ENCODE assay signal across 2 fruit fly cellular contexts in genomic region chr2L:8362273-8362954, dm6.
TF ChIP-seq lines count a peak whose summit lies in the region.

TSS of gene CG7627 (minus strand) at chr2L:8362469.

TF ChIP-seq in whole organism, embryonic, 481 proteins besides CTCF, POLR2A, EP300 and RAD21 (continued from another document and continues in another):
- no peak for TF ChIP-seq sna (GFP tag; IDR thresholded peaks at IDR 0.05; lab: Robert Waterston, UW; ENCODE audit: partially characterized antibody)
- peak; percentile 34 for TF ChIP-seq nau (GFP tag; optimal IDR thresholded peaks at IDR 0.05; lab: Kevin White, UChicago)
- no peak for TF ChIP-seq Hr39 (optimal IDR thresholded peaks at IDR 0.05; lab: Kevin White, UChicago)
- peak; percentile 75 for TF ChIP-seq al (GFP tag; IDR thresholded peaks at IDR 0.05; lab: Robert Waterston, UW)
- peak; percentile 88 for TF ChIP-seq CG2678 (tag; optimal IDR thresholded peaks at IDR 0.05; lab: Kevin White, UChicago)
- peak; percentile 58 for TF ChIP-seq Fer2 (tag; optimal IDR thresholded peaks at IDR 0.05; lab: Kevin White, UChicago)
- peak; percentile 81 for TF ChIP-seq CG3281 (GFP tag; optimal IDR thresholded peaks at IDR 0.05; lab: Kevin White, UChicago)
- TF ChIP-seq Taf1 (GFP tag; IDR thresholded peaks at IDR 0.05; lab: Robert Waterston, UW): peak; percentile 69
- TF ChIP-seq fru (optimal IDR thresholded peaks at IDR 0.05; lab: Kevin White, UChicago): no peak
- no peak for TF ChIP-seq fd102C (GFP tag; optimal IDR thresholded peaks at IDR 0.05; lab: Kevin White, UChicago)
- no peak for TF ChIP-seq CG34224 (GFP tag; IDR thresholded peaks at IDR 0.05; lab: Robert Waterston, UW; ENCODE audit: partially characterized antibody)
- peak; percentile 50; the same call in 1 of the 3 replicates for TF ChIP-seq CG2889 (GFP tag; IDR thresholded peaks at IDR 0.05; lab: Robert Waterston, UW)
- peak; percentile 61 for TF ChIP-seq Dad (GFP tag; optimal IDR thresholded peaks at IDR 0.05; lab: Kevin White, UChicago)
- peak; percentile 66 for TF ChIP-seq H2.0 (GFP tag; IDR thresholded peaks at IDR 0.05; lab: Robert Waterston, UW)
- no peak for TF ChIP-seq CG2199 (GFP tag; IDR thresholded peaks at IDR 0.05; lab: Robert Waterston, UW)
- peak; percentile 70 for TF ChIP-seq ro (GFP tag; IDR thresholded peaks at IDR 0.05; lab: Robert Waterston, UW)
- peak; percentile 25; the same call in 1 of the 2 replicates for TF ChIP-seq klu (GFP tag; IDR thresholded peaks at IDR 0.05; lab: Robert Waterston, UW)
- peak; percentile 72 for TF ChIP-seq ttk (GFP tag; IDR thresholded peaks at IDR 0.05; lab: Robert Waterston, UW)
- TF ChIP-seq ash1 (GFP tag; optimal IDR thresholded peaks at IDR 0.05; lab: Kevin White, UChicago): no peak
- TF ChIP-seq CG14860 (GFP tag; IDR thresholded peaks at IDR 0.05; lab: Robert Waterston, UW; ENCODE audit: partially characterized antibody): no peak
- peak; percentile 85 for TF ChIP-seq CG7556 (GFP tag; optimal IDR thresholded peaks at IDR 0.05; lab: Kevin White, UChicago)
- TF ChIP-seq CG10147 (GFP tag; optimal IDR thresholded peaks at IDR 0.05; lab: Kevin White, UChicago): peak; percentile 21
- no peak for TF ChIP-seq CG10565 (GFP tag; optimal IDR thresholded peaks at IDR 0.05; lab: Kevin White, UChicago)
- peak; percentile 61 for TF ChIP-seq Bdp1 (GFP tag; optimal IDR thresholded peaks at IDR 0.05; lab: Kevin White, UChicago)
- peak; percentile 64; the same call in 1 of the 3 replicates for TF ChIP-seq Optix (GFP tag; IDR thresholded peaks at IDR 0.05; lab: Robert Waterston, UW)
- TF ChIP-seq hb (GFP tag; IDR thresholded peaks at IDR 0.05; lab: Robert Waterston, UW; ENCODE audit: partially characterized antibody): no peak
- TF ChIP-seq cas (GFP tag; IDR thresholded peaks at IDR 0.05; lab: Robert Waterston, UW): peak; percentile 44; the same call in 1 of the 2 replicates
- TF ChIP-seq Elba2 (GFP tag; optimal IDR thresholded peaks at IDR 0.05; lab: Kevin White, UChicago): peak; percentile 89
- TF ChIP-seq prd (optimal IDR thresholded peaks at IDR 0.05; lab: Kevin White, UChicago): no peak
- peak; percentile 81 for TF ChIP-seq prd (GFP tag; IDR thresholded peaks at IDR 0.05; lab: Robert Waterston, UW)
- peak; percentile 56 for TF ChIP-seq chn (GFP tag; optimal IDR thresholded peaks at IDR 0.05; lab: Kevin White, UChicago)
- TF ChIP-seq crc (GFP tag; optimal IDR thresholded peaks at IDR 0.05; lab: Kevin White, UChicago): peak; percentile 68
- peak; percentile 17 for TF ChIP-seq CG2116 (GFP tag; optimal IDR thresholded peaks at IDR 0.05; lab: Kevin White, UChicago)
- peak; percentile 65 for TF ChIP-seq CG15696 (tag; optimal IDR thresholded peaks at IDR 0.05; lab: Kevin White, UChicago)
- peak; percentile 62 for TF ChIP-seq CG8089 (GFP tag; optimal IDR thresholded peaks at IDR 0.05; lab: Kevin White, UChicago)
- no peak for TF ChIP-seq BEAF-32 (GFP tag; optimal IDR thresholded peaks at IDR 0.05; lab: Kevin White, UChicago)
- TF ChIP-seq NK7.1 (GFP tag; optimal IDR thresholded peaks at IDR 0.05; lab: Kevin White, UChicago): peak; percentile 63
- peak; percentile 67 for TF ChIP-seq CG4730 (GFP tag; IDR thresholded peaks at IDR 0.05; lab: Robert Waterston, UW)
- TF ChIP-seq trem (tag; optimal IDR thresholded peaks at IDR 0.05; lab: Kevin White, UChicago): peak; percentile 25
- TF ChIP-seq CG8944 (GFP tag; optimal IDR thresholded peaks at IDR 0.05; lab: Kevin White, UChicago): peak; percentile 75
- peak; percentile 65 for TF ChIP-seq Dek (tag; optimal IDR thresholded peaks at IDR 0.05; lab: Kevin White, UChicago)
- TF ChIP-seq tin (GFP tag; optimal IDR thresholded peaks at IDR 0.05; lab: Kevin White, UChicago): peak; percentile 68
- no peak for TF ChIP-seq CG11398 (GFP tag; optimal IDR thresholded peaks at IDR 0.05; lab: Kevin White, UChicago)
- no peak for TF ChIP-seq en (GFP tag; optimal IDR thresholded peaks at IDR 0.05; lab: Kevin White, UChicago)
- TF ChIP-seq Adf1 (GFP tag; IDR thresholded peaks at IDR 0.05; lab: Robert Waterston, UW): peak; percentile 68
- TF ChIP-seq CG7786 (GFP tag; optimal IDR thresholded peaks at IDR 0.05; lab: Kevin White, UChicago): peak; percentile 87
- no peak for TF ChIP-seq unc-4 (GFP tag; IDR thresholded peaks at IDR 0.05; lab: Robert Waterston, UW; ENCODE audit: partially characterized antibody)
- TF ChIP-seq CG30020 (tag; optimal IDR thresholded peaks at IDR 0.05; lab: Kevin White, UChicago): peak; percentile 32
- TF ChIP-seq slou (GFP tag; optimal IDR thresholded peaks at IDR 0.05; lab: Kevin White, UChicago): peak; percentile 17
- peak; percentile 70 for TF ChIP-seq az2 (GFP tag; optimal IDR thresholded peaks at IDR 0.05; lab: Kevin White, UChicago)
- 0 out of 2 replicates have a peak, but pooled peaks have one; percentile 40 for TF ChIP-seq danr (GFP tag; IDR thresholded peaks at IDR 0.05; lab: Robert Waterston, UW)
- TF ChIP-seq gsb (GFP tag; IDR thresholded peaks at IDR 0.05; lab: Robert Waterston, UW): peak; percentile 43; the same call in 1 of the 2 replicates
- TF ChIP-seq CG11723 (GFP tag; optimal IDR thresholded peaks at IDR 0.05; lab: Kevin White, UChicago): peak; percentile 50
- peak; percentile 67 for TF ChIP-seq CG6765 (GFP tag; optimal IDR thresholded peaks at IDR 0.05; lab: Kevin White, UChicago)
- no peak for TF ChIP-seq zf30C (GFP tag; optimal IDR thresholded peaks at IDR 0.05; lab: Kevin White, UChicago)
- peak; percentile 12 for TF ChIP-seq NC2α (GFP tag; optimal IDR thresholded peaks at IDR 0.05; lab: Kevin White, UChicago)
- no peak for TF ChIP-seq Kr (GFP tag; optimal IDR thresholded peaks at IDR 0.05; lab: Kevin White, UChicago)
- no peak for TF ChIP-seq Dll (GFP tag; IDR thresholded peaks at IDR 0.05; lab: Robert Waterston, UW; ENCODE audit: partially characterized antibody)
- no peak for TF ChIP-seq CG17612 (GFP tag; IDR thresholded peaks at IDR 0.05; lab: Robert Waterston, UW)
- peak; percentile 30 for TF ChIP-seq wek (GFP tag; optimal IDR thresholded peaks at IDR 0.05; lab: Kevin White, UChicago)
- peak; percentile 19 for TF ChIP-seq btn (GFP tag; optimal IDR thresholded peaks at IDR 0.05; lab: Kevin White, UChicago)
- peak; percentile 27 for TF ChIP-seq Dref (GFP tag; IDR thresholded peaks at IDR 0.05; lab: Robert Waterston, UW)
- peak; percentile 65 for TF ChIP-seq Jarid2 (GFP tag; optimal IDR thresholded peaks at IDR 0.05; lab: Kevin White, UChicago)
- no peak for TF ChIP-seq CG18764 (GFP tag; optimal IDR thresholded peaks at IDR 0.05; lab: Kevin White, UChicago)
- peak; percentile 71 for TF ChIP-seq CG11504 (tag; optimal IDR thresholded peaks at IDR 0.05; lab: Kevin White, UChicago)

TF ChIP-seq in whole organism, prepupa, 60 proteins besides CTCF, POLR2A, EP300 and RAD21 (continued from another document):
- peak; percentile 30 for TF ChIP-seq CG9139 (GFP tag; optimal IDR thresholded peaks at IDR 0.05; lab: Kevin White, UChicago)
- peak; percentile 94 for TF ChIP-seq Eip78C (GFP tag; lab: Kevin White, UChicago)
- TF ChIP-seq CG8119 (GFP tag; IDR thresholded peaks at IDR 0.05; lab: Robert Waterston, UW): peak; percentile 77
- no peak for TF ChIP-seq dac (GFP tag; optimal IDR thresholded peaks at IDR 0.05; lab: Kevin White, UChicago)
- TF ChIP-seq CG34406 (GFP tag; optimal IDR thresholded peaks at IDR 0.05; lab: Kevin White, UChicago): peak; percentile 51
- TF ChIP-seq Lpt (GFP tag; optimal IDR thresholded peaks at IDR 0.05; lab: Kevin White, UChicago): peak; percentile 16
- TF ChIP-seq CG10631 (GFP tag; optimal IDR thresholded peaks at IDR 0.05; lab: Kevin White, UChicago): peak; percentile 35
